Fruit fly (Drosophila melanogaster) whole organism, embryonic: ENCODE results near the gene CG12990.

Experiments
- Asciz ChIP-seq: fragments of 200-800 bp; sonication (Bioruptor generic); optimal IDR thresholded peaks from 2 replicates; lab custom pipeline; 2017; ENCODE audit warnings: missing biosample characterization, mild to moderate bottlenecking, missing genetic modification characterization, missing genetic modification reagents
- Awh ChIP-seq: fragments of 200-800 bp; sonication (Bioruptor generic); IDR thresholded peaks from 2 replicates; pipeline ENCODE4, ENCODE4 v1.3.6; 2022; ENCODE audit warnings: missing biosample characterization, missing genetic modification characterization
- CG10209 ChIP-seq: fragments of 200-800 bp; sonication (Bioruptor generic); optimal IDR thresholded peaks from 3 replicates; lab custom pipeline; 2017; ENCODE audit warnings: missing biosample characterization, mild to moderate bottlenecking, missing genetic modification characterization, missing genetic modification reagents
- CG10431 ChIP-seq: fragments of 200-800 bp; sonication (Bioruptor generic); optimal IDR thresholded peaks from 3 replicates; lab custom pipeline; 2018; ENCODE audit warnings: missing biosample characterization, mild to moderate bottlenecking, missing genetic modification characterization
- CG11398 ChIP-seq: fragments of 200-800 bp; sonication (Bioruptor generic); optimal IDR thresholded peaks from 2 replicates; lab custom pipeline; 2016; ENCODE audit warnings: missing biosample characterization, missing genetic modification characterization
- CG12071 ChIP-seq: fragments of 200-800 bp; sonication (Bioruptor generic); optimal IDR thresholded peaks from 3 replicates; lab custom pipeline; 2018; ENCODE audit warnings: missing biosample characterization, mild to moderate bottlenecking, missing genetic modification characterization
- CG14441 ChIP-seq: fragments of 200-800 bp; sonication (Bioruptor generic); IDR thresholded peaks from 2 replicates; pipeline ENCODE4 v1.3.6; 2022; ENCODE audit warnings: missing biosample characterization, missing genetic modification characterization
- CG14860 ChIP-seq: fragments of 200-800 bp; sonication (Bioruptor generic); IDR thresholded peaks from 3 replicates; pipeline ENCODE4 v1.3.6; 2022; ENCODE audit warnings: missing biosample characterization, missing genetic modification characterization; ENCODE audit not compliant: partially characterized antibody
- CG2199 ChIP-seq: fragments of 200-800 bp; sonication (Bioruptor generic); IDR thresholded peaks from 3 replicates; pipeline ENCODE4 v1.3.6; 2022; ENCODE audit warnings: missing biosample characterization, missing genetic modification characterization
- CG32767 ChIP-seq: fragments of 200-800 bp; sonication (Bioruptor generic); IDR thresholded peaks from 2 replicates; pipeline ENCODE4 v1.3.6; 2022; ENCODE audit warnings: missing biosample characterization, missing genetic modification characterization
- CG3838 ChIP-seq: fragments of 200-800 bp; sonication (Bioruptor generic); optimal IDR thresholded peaks from 3 replicates; lab custom pipeline; 2016; ENCODE audit warnings: missing biosample characterization, missing genetic modification characterization
- CG4854 ChIP-seq: fragments of 200-800 bp; sonication (Bioruptor generic); optimal IDR thresholded peaks from 2 replicates; lab custom pipeline; 2016; ENCODE audit warnings: missing biosample characterization, missing genetic modification characterization, inconsistent platforms
- CG5180 ChIP-seq: fragments of 200-800 bp; sonication (Bioruptor generic); optimal IDR thresholded peaks from 3 replicates; lab custom pipeline; 2017; ENCODE audit warnings: missing biosample characterization, missing genetic modification characterization, mild to moderate bottlenecking, moderate library complexity, missing genetic modification reagents
- CG6813 ChIP-seq: fragments of 200-800 bp; sonication (Bioruptor generic); optimal IDR thresholded peaks from 2 replicates; lab custom pipeline; 2017; ENCODE audit warnings: missing biosample characterization, missing genetic modification characterization, mild to moderate bottlenecking, moderate library complexity, missing genetic modification reagents
- CG8359 ChIP-seq: fragments of 200-800 bp; sonication (Bioruptor generic); optimal IDR thresholded peaks from 2 replicates; lab custom pipeline; 2017; ENCODE audit warnings: missing biosample characterization, mild to moderate bottlenecking, missing genetic modification characterization, borderline replicate concordance
- CG8924 ChIP-seq: fragments of 200-800 bp; optimal IDR thresholded peaks from 3 replicates; lab custom pipeline; 2019; ENCODE audit warnings: missing biosample characterization, mild to moderate bottlenecking, missing genetic modification characterization, moderate library complexity
- CG9437 ChIP-seq: fragments of 200-800 bp; sonication (Bioruptor generic); optimal IDR thresholded peaks from 2 replicates; lab custom pipeline; 2018; ENCODE audit warnings: missing biosample characterization, mild to moderate bottlenecking, missing genetic modification characterization
- CTCF ChIP-seq: fragments of 200-800 bp; sonication (Bioruptor generic); optimal IDR thresholded peaks from 2 replicates; lab custom pipeline; 2017; ENCODE audit warnings: missing biosample characterization, mild to moderate bottlenecking, missing genetic modification characterization, moderate library complexity
- Camta ChIP-seq: fragments of 200-800 bp; sonication (Bioruptor generic); optimal IDR thresholded peaks from 2 replicates; lab custom pipeline; 2016; ENCODE audit warnings: missing biosample characterization, missing genetic modification characterization
- Dek ChIP-seq: fragments of 200-800 bp; sonication (Bioruptor generic); optimal IDR thresholded peaks from 3 replicates; lab custom pipeline; 2019; ENCODE audit warnings: missing biosample characterization, mild to moderate bottlenecking, missing genetic modification characterization, moderate library complexity
- Doc3 ChIP-seq: fragments of 200-800 bp; sonication (Bioruptor generic); IDR thresholded peaks from 3 replicates; pipeline ENCODE4 v1.3.6; 2022; ENCODE audit warnings: missing biosample characterization, missing genetic modification characterization; ENCODE audit not compliant: partially characterized antibody
- Eip74EF ChIP-seq, 2 experiments: fragments of 200-800 bp in 1 of 2; fragments of >200 bp in 1 of 2; sonication (Bioruptor generic) in 1 of 2; optimal IDR thresholded peaks; 2 replicates each; lab custom pipeline; 2017 to 2019; ENCODE audit warnings: missing biosample characterization in 2 of 2, missing genetic modification characterization in 2 of 2, mild to moderate bottlenecking in 1 of 2, moderate library complexity in 1 of 2
- Ets97D ChIP-seq: fragments of 200-800 bp; sonication (Bioruptor generic); optimal IDR thresholded peaks from 3 replicates; lab custom pipeline; 2016; ENCODE audit warnings: missing biosample characterization, missing genetic modification characterization
- GATAe ChIP-seq: fragments of 200-800 bp; sonication (Bioruptor generic); conservative IDR thresholded peaks from 2 replicates; pipeline ENCODE4 v1.3.6; 2022; ENCODE audit warnings: missing biosample characterization, missing genetic modification characterization
- Gug ChIP-seq: fragments of 200-800 bp; sonication (Bioruptor generic); IDR thresholded peaks from 4 replicates; pipeline ENCODE4 v1.3.6; 2022; ENCODE audit warnings: missing biosample characterization, missing genetic modification characterization
- Hr39 ChIP-seq: fragments of >200 bp; optimal IDR thresholded peaks from 2 replicates; lab custom pipeline; 2017
- MESR4 ChIP-seq: fragments of 200-800 bp; sonication (Bioruptor generic); optimal IDR thresholded peaks from 2 replicates; lab custom pipeline; 2018; ENCODE audit warnings: missing biosample characterization, mild to moderate bottlenecking, missing genetic modification characterization, moderate library complexity
- NC2α ChIP-seq: fragments of 200-800 bp; sonication (Bioruptor generic); optimal IDR thresholded peaks from 2 replicates; lab custom pipeline; 2016; ENCODE audit warnings: missing biosample characterization, missing genetic modification characterization
- Nf-YC ChIP-seq: fragments of 200-800 bp; optimal IDR thresholded peaks from 3 replicates; lab custom pipeline; 2019; ENCODE audit warnings: missing biosample characterization, mild to moderate bottlenecking, missing genetic modification characterization, moderate library complexity
- Ptx1 ChIP-seq: fragments of 200-800 bp; sonication (Bioruptor generic); IDR thresholded peaks from 2 replicates; pipeline ENCODE4 v1.3.6; 2022; ENCODE audit warnings: missing biosample characterization, missing genetic modification characterization
- Ssrp ChIP-seq: fragments of 200-800 bp; sonication (Bioruptor generic); optimal IDR thresholded peaks from 2 replicates; lab custom pipeline; 2018; ENCODE audit warnings: missing biosample characterization, mild to moderate bottlenecking, missing genetic modification characterization, moderate library complexity
- Taf1 ChIP-seq: fragments of 200-800 bp; sonication (Bioruptor generic); IDR thresholded peaks from 2 replicates; pipeline ENCODE4 v1.3.6; 2022; ENCODE audit warnings: missing biosample characterization, missing genetic modification characterization
- amos ChIP-seq: fragments of 200-800 bp; sonication (Bioruptor generic); IDR thresholded peaks from 2 replicates; pipeline ENCODE4 v1.3.6; 2022; ENCODE audit warnings: missing biosample characterization, missing genetic modification characterization; ENCODE audit not compliant: partially characterized antibody
- ara ChIP-seq: fragments of 200-800 bp; sonication (Bioruptor generic); IDR thresholded peaks from 2 replicates; pipeline ENCODE4 v1.3.6; 2022; ENCODE audit warnings: missing biosample characterization, missing genetic modification characterization
- az2 ChIP-seq: fragments of 200-800 bp; sonication (Bioruptor generic); optimal IDR thresholded peaks from 3 replicates; lab custom pipeline; 2016; ENCODE audit warnings: missing biosample characterization, missing genetic modification characterization
- bcd ChIP-seq: fragments of 200-800 bp; sonication (Bioruptor generic); optimal IDR thresholded peaks from 2 replicates; lab custom pipeline; 2017; ENCODE audit warnings: missing biosample characterization, mild to moderate bottlenecking, missing genetic modification characterization
- cad ChIP-seq: fragments of >200 bp; optimal IDR thresholded peaks from 2 replicates; lab custom pipeline; 2017; ENCODE audit warnings: missing biosample characterization, missing genetic modification characterization
- cato ChIP-seq: fragments of 200-800 bp; sonication (Bioruptor generic); optimal IDR thresholded peaks from 2 replicates; lab custom pipeline; 2016; ENCODE audit warnings: missing biosample characterization, missing genetic modification characterization, borderline replicate concordance
- chinmo ChIP-seq: fragments of 200-800 bp; sonication (Bioruptor generic); IDR thresholded peaks from 4 replicates; pipeline ENCODE4 v1.3.6; 2022; ENCODE audit warnings: missing biosample characterization, missing genetic modification characterization; ENCODE audit not compliant: partially characterized antibody
- fd3F ChIP-seq: fragments of 200-800 bp; sonication (Bioruptor generic); optimal IDR thresholded peaks from 2 replicates; lab custom pipeline; 2018; ENCODE audit warnings: missing biosample characterization, mild to moderate bottlenecking, missing genetic modification characterization, moderate library complexity
- gcm ChIP-seq: fragments of 200-800 bp; sonication (Bioruptor generic); optimal IDR thresholded peaks from 2 replicates; lab custom pipeline; 2019; ENCODE audit warnings: missing biosample characterization, mild to moderate bottlenecking, missing genetic modification characterization, moderate library complexity
- gsb ChIP-seq: fragments of 200-800 bp; sonication (Bioruptor generic); IDR thresholded peaks from 2 replicates; pipeline ENCODE4 v1.3.6; 2022; ENCODE audit warnings: missing biosample characterization, missing genetic modification characterization
- jumu ChIP-seq: fragments of 200-800 bp; sonication (Bioruptor generic); optimal IDR thresholded peaks from 3 replicates; lab custom pipeline; 2016; ENCODE audit warnings: missing biosample characterization, missing genetic modification characterization
- onecut ChIP-seq: fragments of 200-800 bp; sonication (Bioruptor generic); IDR thresholded peaks from 2 replicates; pipeline ENCODE4 v1.3.6; 2022; ENCODE audit warnings: missing biosample characterization, missing genetic modification characterization
- sc ChIP-seq, 3 experiments: fragments of >200 bp in 2 of 3; fragments of 200-800 bp in 1 of 3; sonication (Bioruptor generic) in 1 of 3; optimal IDR thresholded peaks; 2 replicates in 2 of 3; 3 replicates in 1 of 3; lab custom pipeline; 2017; ENCODE audit warnings: mild to moderate bottlenecking in 1 of 3, missing biosample characterization in 1 of 3, missing genetic modification characterization in 1 of 3, missing genetic modification reagents in 1 of 3
- schlank ChIP-seq: fragments of 200-800 bp; sonication (Bioruptor generic); optimal IDR thresholded peaks from 2 replicates; lab custom pipeline; 2018; ENCODE audit warnings: missing biosample characterization, mild to moderate bottlenecking, missing genetic modification characterization
- slou ChIP-seq: fragments of 200-800 bp; sonication (Bioruptor generic); optimal IDR thresholded peaks from 3 replicates; lab custom pipeline; 2016; ENCODE audit warnings: missing biosample characterization, missing genetic modification characterization
- tgo ChIP-seq: fragments of 200-800 bp; sonication (Bioruptor generic); IDR thresholded peaks from 3 replicates; pipeline ENCODE4 v1.3.6; 2022; ENCODE audit warnings: missing biosample characterization, missing genetic modification characterization
- vfl ChIP-seq: fragments of 200-800 bp; sonication (Bioruptor generic); optimal IDR thresholded peaks from 2 replicates; lab custom pipeline; 2016; ENCODE audit warnings: missing biosample characterization, missing genetic modification characterization

Gene CG12990

dm6 chrX:17631996-17632612 is 39.6 kb downstream of the CG12990 start, which contains the start of the genes corolla and ND-24 (continued):
- no peak for TF ChIP-seq CG10431 (GFP tag; lab: Kevin White, UChicago)
- peak; percentile 40; the same call in 1 of the 2 replicates for TF ChIP-seq onecut (GFP tag; lab: Robert Waterston, UW)
- peak; percentile 91 for TF ChIP-seq Doc3
- TF ChIP-seq CG12071 (GFP tag; lab: Kevin White, UChicago), result no peak
- TF ChIP-seq ara (GFP tag; lab: Robert Waterston, UW), result peak; percentile 73; the same call in 1 of the 2 replicates
- TF ChIP-seq CG14860 (GFP tag; lab: Robert Waterston, UW), result peak; percentile 87
- TF ChIP-seq Hr39, result no peak
- TF ChIP-seq Eip74EF (GFP tag; optimal IDR thresholded peaks at IDR 0.05; lab: Kevin White, UChicago), result no peak
- peak; percentile 68 for TF ChIP-seq CG10209 (GFP tag; lab: Kevin White, UChicago)
- TF ChIP-seq CG3838 (GFP tag; lab: Kevin White, UChicago), result peak; percentile 76
- no peak for TF ChIP-seq Asciz (GFP tag; lab: Kevin White, UChicago)
- TF ChIP-seq Ets97D, result peak; percentile 81
- peak; percentile 87 for TF ChIP-seq CG14441 (GFP tag; lab: Robert Waterston, UW)
- peak; percentile 59 for TF ChIP-seq CG8924 (tag; lab: Kevin White, UChicago)
- no peak for TF ChIP-seq CG6813
- peak; percentile 92 for TF ChIP-seq Ptx1 (GFP tag; lab: Robert Waterston, UW)
- peak; percentile 31 for TF ChIP-seq CG11398
- peak; percentile 72 for TF ChIP-seq slou
- TF ChIP-seq GATAe (GFP tag; lab: Robert Waterston, UW), result no peak; the same call in 1 of the 2 replicates
- TF ChIP-seq jumu (GFP tag; lab: Kevin White, UChicago), result peak; percentile 82
- TF ChIP-seq CG8359, result no peak
- TF ChIP-seq sc (optimal IDR thresholded peaks at IDR 0.05; lab: Kevin White, UChicago), result no peak
- peak; percentile 58 for TF ChIP-seq sc (GFP tag; optimal IDR thresholded peaks at IDR 0.05; lab: Kevin White, UChicago)
- TF ChIP-seq Nf-YC (tag; lab: Kevin White, UChicago), result peak; percentile 47
- no peak for TF ChIP-seq cad (GFP tag; lab: Kevin White, UChicago)
- TF ChIP-seq CTCF (GFP tag; lab: Kevin White, UChicago), result peak; percentile 24
- TF ChIP-seq CG32767 (GFP tag; lab: Robert Waterston, UW), result peak; percentile 80; the same call in 1 of the 2 replicates
- peak; percentile 65 for TF ChIP-seq fd3F (GFP tag; lab: Kevin White, UChicago)
- peak; percentile 78 for TF ChIP-seq bcd (GFP tag; lab: Kevin White, UChicago)
- no peak for TF ChIP-seq CG2199 (GFP tag; lab: Robert Waterston, UW)
- peak; percentile 69 for TF ChIP-seq gcm (GFP tag; lab: Kevin White, UChicago)
- TF ChIP-seq MESR4 (GFP tag; lab: Kevin White, UChicago), result peak; percentile 63
- peak; percentile 81 for TF ChIP-seq CG4854 (GFP tag; lab: Kevin White, UChicago)
- TF ChIP-seq chinmo (GFP tag; lab: Robert Waterston, UW), result no peak
- peak; percentile 85 for TF ChIP-seq amos (GFP tag; lab: Robert Waterston, UW)
- TF ChIP-seq cato, result peak; percentile 71
- peak; percentile 80 for TF ChIP-seq Ssrp
- TF ChIP-seq Camta (GFP tag; lab: Kevin White, UChicago), result peak; percentile 85
- TF ChIP-seq vfl (GFP tag; lab: Kevin White, UChicago), result peak; percentile 87
- TF ChIP-seq NC2α (GFP tag; lab: Kevin White, UChicago), result peak; percentile 62
- TF ChIP-seq Dek (tag; lab: Kevin White, UChicago), result peak; percentile 74
- TF ChIP-seq CG9437 (GFP tag; lab: Kevin White, UChicago), result peak; percentile 50
- peak; percentile 85 for TF ChIP-seq az2 (GFP tag; lab: Kevin White, UChicago)
- TF ChIP-seq Awh, result peak; percentile 86
- TF ChIP-seq tgo (GFP tag; lab: Robert Waterston, UW), result peak; percentile 91
- peak; percentile 65 for TF ChIP-seq Taf1
- TF ChIP-seq schlank, result no peak
- TF ChIP-seq CG5180 (GFP tag; lab: Kevin White, UChicago), result no peak
- 0 out of 2 replicates have a peak, but pooled peaks have one; percentile 30 for TF ChIP-seq gsb (GFP tag; lab: Robert Waterston, UW)
- TF ChIP-seq Gug (GFP tag; lab: Robert Waterston, UW), result peak; percentile 81
